Worm (Caenorhabditis elegans) whole organism, L4 larva: Measurements from ENCODE around the gene srz-63.

Experiments
- F10B5.3 ChIP-seq: sonication (generic microtip); optimal IDR thresholded peaks from 2 replicates; lab custom pipeline; 2016; ENCODE audit warnings: mild to moderate bottlenecking, missing genetic modification characterization, missing compliant biosample characterization
- F37D6.2 ChIP-seq: sonication (generic microtip); optimal IDR thresholded peaks from 2 replicates; lab custom pipeline; 2016; ENCODE audit warnings: mild to moderate bottlenecking, missing genetic modification characterization, missing compliant biosample characterization
- F49E8.2 ChIP-seq: sonication (generic microtip); optimal IDR thresholded peaks from 2 replicates; lab custom pipeline; 2016; ENCODE audit warnings: missing compliant biosample characterization, mild to moderate bottlenecking, missing genetic modification characterization, borderline replicate concordance
- T26A8.4 ChIP-seq: fragments of 200-800 bp; sonication (Bioruptor generic); IDR thresholded peaks from 2 replicates; pipeline ENCODE4 v1.3.6; 2022; ENCODE audit warnings: missing genetic modification characterization, missing compliant biosample characterization
- Y75B8A.6 ChIP-seq: fragments of 200-800 bp; sonication (Bioruptor generic); IDR thresholded peaks from 2 replicates; pipeline ENCODE4 v1.3.6; 2022; ENCODE audit warnings: missing genetic modification reagents, missing genetic modification characterization, missing compliant biosample characterization
- ZK337.2 ChIP-seq: fragments of 200-800 bp; sonication (Bioruptor generic); IDR thresholded peaks from 2 replicates; pipeline ENCODE4 v1.3.6; 2022; ENCODE audit warnings: missing genetic modification reagents, missing genetic modification characterization, missing compliant biosample characterization
- aha-1 ChIP-seq: fragments of 150-350 bp; peaks from one replicate; lab custom pipeline; 2014; ENCODE audit warnings: missing biosample characterization, missing genetic modification characterization
- arid-1 ChIP-seq: fragments of 200-800 bp; sonication (Bioruptor generic); conservative IDR thresholded peaks from 2 replicates; pipeline ENCODE4 v1.3.6; 2022; ENCODE audit warnings: missing genetic modification reagents, missing genetic modification characterization, missing compliant biosample characterization
- attf-4 ChIP-seq: sonication (generic microtip); optimal IDR thresholded peaks from 3 replicates; lab custom pipeline; 2017; ENCODE audit warnings: missing biosample characterization, missing genetic modification characterization
- ceh-32 ChIP-seq: sonication (generic microtip); optimal IDR thresholded peaks from 2 replicates; lab custom pipeline; 2016; ENCODE audit warnings: mild to moderate bottlenecking, missing genetic modification characterization, missing compliant biosample characterization; ENCODE audit not compliant: poor library complexity
- cey-2 ChIP-seq: sonication (generic microtip); optimal IDR thresholded peaks from 3 replicates; lab custom pipeline; 2017; ENCODE audit warnings: missing genetic modification characterization, mild to moderate bottlenecking, missing compliant biosample characterization, antibody characterized with exemption, borderline replicate concordance; ENCODE audit not compliant: insufficient read depth
- ctbp-1 ChIP-seq: fragments of 200-800 bp; sonication (Bioruptor generic); IDR thresholded peaks from 2 replicates; pipeline ENCODE4 v1.3.6; 2022; ENCODE audit warnings: missing genetic modification reagents, missing genetic modification characterization, missing compliant biosample characterization
- daf-16 ChIP-seq, 3 experiments: sonication (generic microtip); optimal IDR thresholded peaks; 2 replicates each; lab custom pipeline; 2016 to 2017; ENCODE audit warnings: missing genetic modification characterization in 3 of 3, missing genetic modification reagents in 3 of 3, mild to moderate bottlenecking in 2 of 3, missing compliant biosample characterization in 2 of 3, missing biosample characterization in 1 of 3, moderate library complexity in 1 of 3
- duxl-1 ChIP-seq: sonication (generic microtip); optimal IDR thresholded peaks from 2 replicates; lab custom pipeline; 2016; ENCODE audit warnings: mild to moderate bottlenecking, missing genetic modification characterization, moderate library complexity, missing compliant biosample characterization; ENCODE audit not compliant: poor library complexity
- dve-1 ChIP-seq: sonication (generic microtip); optimal IDR thresholded peaks from 2 replicates; lab custom pipeline; 2017; ENCODE audit warnings: antibody characterized with exemption, mild to moderate bottlenecking, missing genetic modification characterization, missing compliant biosample characterization; ENCODE audit not compliant: insufficient read depth
- fkh-10 ChIP-seq: fragments of 150-350 bp; optimal IDR thresholded peaks from 2 replicates; lab custom pipeline; 2014; ENCODE audit warnings: missing biosample characterization, missing genetic modification reagents, missing genetic modification characterization
- hif-1 ChIP-seq, 2 experiments: sonication (generic microtip); optimal IDR thresholded peaks; 2 replicates each; lab custom pipeline; 2016 to 2017; ENCODE audit warnings: missing compliant biosample characterization in 2 of 2, missing genetic modification characterization in 2 of 2, missing genetic modification reagents in 2 of 2, missing genotype in 2 of 2, mild to moderate bottlenecking in 1 of 2
- hlh-11 ChIP-seq: fragments of 200-800 bp; sonication (Bioruptor generic); optimal IDR thresholded peaks from 2 replicates; lab custom pipeline; 2018; ENCODE audit warnings: mild to moderate bottlenecking, missing genetic modification characterization, missing compliant biosample characterization
- hlh-30 ChIP-seq: sonication (generic microtip); optimal IDR thresholded peaks from 2 replicates; lab custom pipeline; 2017; ENCODE audit warnings: antibody characterized with exemption, mild to moderate bottlenecking, missing genetic modification characterization, missing compliant biosample characterization; ENCODE audit not compliant: insufficient read depth
- hmg-1.1 ChIP-seq: fragments of 200-800 bp; sonication (Bioruptor generic); IDR thresholded peaks from 2 replicates; pipeline ENCODE4 v1.3.6; 2022; ENCODE audit warnings: missing genetic modification reagents, missing genetic modification characterization, missing compliant biosample characterization
- lin-13 ChIP-seq: fragments of 150-350 bp; optimal IDR thresholded peaks from 2 replicates; lab custom pipeline; 2014; ENCODE audit warnings: missing biosample characterization, missing genetic modification reagents, missing genetic modification characterization
- lin-39 ChIP-seq: fragments of 150-350 bp; optimal IDR thresholded peaks from 2 replicates; lab custom pipeline; 2014; ENCODE audit warnings: missing biosample characterization, missing genetic modification reagents, missing genetic modification characterization
- lsy-2 ChIP-seq, 2 experiments: fragments of 150-350 bp in 1 of 2; sonication (generic microtip) in 1 of 2; optimal IDR thresholded peaks; 2 replicates each; lab custom pipeline; 2014 to 2017; ENCODE audit warnings: missing biosample characterization in 2 of 2, missing genetic modification characterization in 2 of 2
- madf-9 ChIP-seq: fragments of 200-800 bp; sonication (Bioruptor generic); conservative IDR thresholded peaks from 2 replicates; pipeline ENCODE4 v1.3.6; 2022; ENCODE audit warnings: missing genetic modification reagents, missing genetic modification characterization, missing compliant biosample characterization
- mdl-1 ChIP-seq, 2 experiments: fragments of 150-350 bp in 1 of 2; sonication (generic microtip) in 1 of 2; optimal IDR thresholded peaks; 2 replicates each; lab custom pipeline; 2014 to 2017; ENCODE audit warnings: missing biosample characterization in 2 of 2, missing genetic modification characterization in 2 of 2
- mes-2 ChIP-seq: sonication (generic microtip); optimal IDR thresholded peaks from 2 replicates; lab custom pipeline; 2016; ENCODE audit warnings: missing genotype, mild to moderate bottlenecking, missing genetic modification characterization, missing compliant biosample characterization; ENCODE audit not compliant: poor library complexity, severe bottlenecking
- mxl-3 ChIP-seq: fragments of 200-800 bp; sonication (Bioruptor generic); optimal IDR thresholded peaks from 2 replicates; lab custom pipeline; 2018; ENCODE audit warnings: mild to moderate bottlenecking, missing genetic modification characterization, missing compliant biosample characterization
- nhr-102 ChIP-seq: sonication (generic microtip); optimal IDR thresholded peaks from 2 replicates; lab custom pipeline; 2016; ENCODE audit warnings: mild to moderate bottlenecking, missing genetic modification characterization, moderate library complexity, missing compliant biosample characterization
- nhr-111 ChIP-seq: fragments of 200-800 bp; sonication (Bioruptor generic); optimal IDR thresholded peaks from 2 replicates; lab custom pipeline; 2018; ENCODE audit warnings: mild to moderate bottlenecking, missing genetic modification characterization, missing compliant biosample characterization
- nhr-28 ChIP-seq: fragments of 150-350 bp; optimal IDR thresholded peaks from 2 replicates; lab custom pipeline; 2014; ENCODE audit warnings: missing biosample characterization, missing genetic modification characterization
- nhr-41 ChIP-seq: fragments of 200-800 bp; sonication (Bioruptor generic); IDR thresholded peaks from 2 replicates; pipeline ENCODE4 v1.3.6; 2022; ENCODE audit warnings: missing genetic modification reagents, missing genetic modification characterization, missing compliant biosample characterization
- nhr-48 ChIP-seq: sonication (generic microtip); optimal IDR thresholded peaks from 2 replicates; lab custom pipeline; 2016; ENCODE audit warnings: mild to moderate bottlenecking, missing genetic modification characterization, missing compliant biosample characterization
- nhr-6 ChIP-seq: fragments of 150-350 bp; optimal IDR thresholded peaks from 2 replicates; lab custom pipeline; 2014; ENCODE audit warnings: missing biosample characterization, missing genetic modification characterization
- nhr-77 ChIP-seq: fragments of 150-350 bp; optimal IDR thresholded peaks from 2 replicates; lab custom pipeline; 2014; ENCODE audit warnings: missing biosample characterization, missing genetic modification characterization
- rbr-2 ChIP-seq: sonication (generic microtip); optimal IDR thresholded peaks from 2 replicates; lab custom pipeline; 2016; ENCODE audit warnings: missing genotype, missing genetic modification characterization, missing compliant biosample characterization
- saeg-2 ChIP-seq: fragments of 200-800 bp; sonication (Bioruptor generic); IDR thresholded peaks from 2 replicates; pipeline ENCODE4 v1.3.6; 2022; ENCODE audit warnings: missing genetic modification reagents, missing genetic modification characterization, missing compliant biosample characterization
- set-16 ChIP-seq: fragments of 200-800 bp; sonication (Bioruptor generic); IDR thresholded peaks from 2 replicates; pipeline ENCODE4 v1.3.6; 2022; ENCODE audit warnings: missing genetic modification reagents, missing genetic modification characterization, missing compliant biosample characterization
- snpc-1.2 ChIP-seq: fragments of 200-800 bp; sonication (Bioruptor generic); IDR thresholded peaks from 2 replicates; pipeline ENCODE4 v1.3.6; 2022; ENCODE audit warnings: missing genetic modification reagents, missing genetic modification characterization, missing compliant biosample characterization
- spr-3 ChIP-seq: fragments of 200-800 bp; sonication (Bioruptor generic); optimal IDR thresholded peaks from 2 replicates; lab custom pipeline; 2018; ENCODE audit warnings: mild to moderate bottlenecking, missing genetic modification characterization, missing compliant biosample characterization
- tag-97 ChIP-seq: fragments of 200-800 bp; sonication (Bioruptor generic); IDR thresholded peaks from 2 replicates; pipeline ENCODE4 v1.3.6; 2022; ENCODE audit warnings: missing genetic modification characterization, missing compliant biosample characterization
- tra-1 ChIP-seq: fragments of 200-800 bp; sonication (Bioruptor generic); IDR thresholded peaks from 2 replicates; pipeline ENCODE4 v1.3.6; 2022; ENCODE audit warnings: missing genetic modification reagents, missing genetic modification characterization, missing compliant biosample characterization
- unc-62 ChIP-seq, 3 experiments: fragments of 150-350 bp in 1 of 3; sonication (generic microtip); optimal IDR thresholded peaks in 2 of 3; peaks in 1 of 3; 1 replicate in 1 of 3; 2 replicates in 2 of 3; lab custom pipeline; 2014 to 2017; ENCODE audit warnings: missing biosample characterization in 3 of 3, missing genetic modification characterization in 3 of 3, missing genetic modification reagents in 3 of 3, missing genotype in 1 of 3
- vab-7 ChIP-seq: fragments of 200-800 bp; sonication (Bioruptor generic); IDR thresholded peaks from 2 replicates; pipeline ENCODE4 v1.3.6; 2022; ENCODE audit warnings: missing genetic modification reagents, missing genetic modification characterization, missing compliant biosample characterization
- zfp-2 ChIP-seq: sonication (generic microtip); optimal IDR thresholded peaks from 2 replicates; lab custom pipeline; 2016; ENCODE audit warnings: mild to moderate bottlenecking, missing genetic modification characterization, missing compliant biosample characterization
- zip-2 ChIP-seq: fragments of 150-350 bp; optimal IDR thresholded peaks from 2 replicates; lab custom pipeline; 2014; ENCODE audit warnings: missing biosample characterization, missing genetic modification characterization

The srz-63 gene

DNA sequence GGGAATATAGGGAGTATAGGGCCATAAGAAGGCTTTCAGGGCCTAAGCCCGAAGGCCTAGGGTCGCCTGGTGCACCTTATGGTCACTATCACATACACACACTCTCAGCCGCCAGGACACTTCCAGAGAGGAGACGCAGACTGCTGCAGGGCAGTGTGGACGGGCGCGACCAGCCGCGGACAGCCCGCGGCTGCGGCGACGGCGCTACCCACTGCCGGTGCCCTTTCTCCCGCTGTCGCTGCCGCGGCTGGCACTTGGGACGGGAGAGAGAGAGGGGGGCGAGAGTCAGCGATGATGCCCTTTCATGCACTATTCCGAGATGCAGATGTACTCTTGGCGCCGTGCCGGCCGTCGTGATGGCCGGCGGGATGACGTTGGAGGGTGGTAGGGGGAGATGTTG lies 40.6 kb upstream of the srz-63 start (continued):
- TF ChIP-seq tra-1 (GFP tag; lab: Robert Waterston, UW) (no peak), cey-2 (tag; lab: Kevin White, UChicago) (no peak), saeg-2 (GFP tag; lab: Robert Waterston, UW) (no peak), zip-2 (tag; lab: Kevin White, UChicago) (no peak), tag-97 (GFP tag; lab: Robert Waterston, UW) (no peak), ctbp-1 (GFP tag; lab: Robert Waterston, UW) (peak; percentile 71), fkh-10 (no peak), spr-3 (GFP tag; lab: Kevin White, UChicago) (peak; percentile 58), zfp-2 (tag; lab: Kevin White, UChicago) (no peak), arid-1 (GFP tag; lab: Robert Waterston, UW) (peak; percentile 69), nhr-28 (peak; percentile 47), F49E8.2 (no peak), nhr-111 (GFP tag; lab: Kevin White, UChicago) (no peak), lin-13 (GFP tag; lab: Kevin White, UChicago) (no peak), lin-39 (tag; lab: Kevin White, UChicago) (no peak)

DNA sequence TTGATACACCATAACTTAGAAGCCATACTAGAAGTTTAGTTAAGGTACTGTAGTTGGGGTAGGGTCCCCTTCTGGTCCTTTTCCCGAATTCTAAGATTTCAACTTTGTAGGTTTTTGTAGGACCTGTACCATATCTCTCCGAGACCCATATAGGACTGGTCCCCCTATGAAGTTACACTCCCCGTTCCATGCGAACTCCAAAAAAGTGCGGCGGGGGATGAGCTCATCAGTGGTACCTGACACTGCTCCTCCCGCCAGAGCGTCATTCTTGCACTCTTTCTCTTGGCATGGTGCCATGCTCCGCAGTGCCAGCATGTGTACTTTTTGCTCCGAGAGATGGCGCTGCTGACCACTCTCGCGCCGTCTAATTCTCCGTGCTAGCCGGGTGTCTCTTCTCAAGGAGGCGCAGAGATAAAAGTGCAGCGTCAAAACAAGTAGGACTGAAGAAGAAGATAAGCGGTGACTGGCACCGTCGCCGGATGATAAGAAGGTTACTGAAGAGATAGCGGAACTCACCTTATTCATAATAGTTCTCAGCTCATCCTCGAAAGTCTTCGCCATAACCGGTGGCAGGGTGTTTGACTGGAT lies 38.9 kb upstream of the srz-63 start:
- TF ChIP-seq aha-1 (tag; lab: Kevin White, UChicago) (peak; percentile 92), mdl-1 (tag; optimal IDR thresholded peaks at IDR 0.05; lab: Kevin White, UChicago) (peak in 1 of 2 experiments; percentile 63), nhr-41 (GFP tag; lab: Robert Waterston, UW) (0 out of 2 replicates have a peak, but pooled peaks have one; percentile 18), dve-1 (tag; lab: Kevin White, UChicago) (peak; percentile 64), zip-2 (tag; lab: Kevin White, UChicago) (no peak), T26A8.4 (GFP tag; lab: Robert Waterston, UW) (peak; percentile 22; the same call in 1 of the 2 replicates), Y75B8A.6 (GFP tag; lab: Robert Waterston, UW) (no peak), nhr-102 (tag; lab: Kevin White, UChicago) (peak; percentile 34), fkh-10 (no peak), unc-62 (GFP tag; optimal IDR thresholded peaks at IDR 0.05 in 1 of 2; lab: Kevin White, UChicago) (peak in 1 of 2 experiments; percentile 1), unc-62 (tag; optimal IDR thresholded peaks at IDR 0.05; lab: Kevin White, UChicago) (no peak), lsy-2 (tag; optimal IDR thresholded peaks at IDR 0.05; lab: Kevin White, UChicago) (peak; percentile 19 to 33), nhr-28 (peak; percentile 52), duxl-1 (tag; lab: Kevin White, UChicago) (peak; percentile 62), hlh-11 (tag; lab: Kevin White, UChicago) (peak; percentile 88), nhr-6 (tag; lab: Kevin White, UChicago) (no peak), mes-2 (tag; lab: Kevin White, UChicago) (peak; percentile 36), vab-7 (0 out of 2 replicates have a peak, but pooled peaks have one; percentile 17), set-16 (GFP tag; lab: Robert Waterston, UW) (peak; percentile 77), hlh-30 (tag; lab: Kevin White, UChicago) (peak; percentile 33), madf-9 (GFP tag; lab: Robert Waterston, UW) (peak; percentile 28; the same call in 1 of the 2 replicates), attf-4 (no peak), F10B5.3 (tag; lab: Kevin White, UChicago) (peak; percentile 1), F37D6.2 (tag; lab: Kevin White, UChicago) (peak; percentile 5), nhr-77 (tag; lab: Kevin White, UChicago) (peak; percentile 50), hmg-1.1 (peak; percentile 38; the same call in 1 of the 2 replicates), hif-1 (tag; optimal IDR thresholded peaks at IDR 0.05; lab: Kevin White, UChicago) (no peak), mxl-3 (GFP tag; lab: Kevin White, UChicago) (peak; percentile 51), nhr-48 (tag; lab: Kevin White, UChicago) (peak; percentile 49), tra-1 (GFP tag; lab: Robert Waterston, UW) (no peak), snpc-1.2 (peak; percentile 19; the same call in 1 of the 2 replicates), ceh-32 (tag; lab: Kevin White, UChicago) (no peak), ZK337.2 (no peak), rbr-2 (peak; percentile 26), daf-16 (GFP tag; optimal IDR thresholded peaks at IDR 0.05; lab: Kevin White, UChicago) (peak in 1 of 2 experiments; percentile 46), daf-16 (tag; optimal IDR thresholded peaks at IDR 0.05; lab: Kevin White, UChicago) (peak; percentile 75)
